Fruit fly (Drosophila melanogaster) whole organism, larva: Measurements from ENCODE around the gene run.
"Not testable (repeated sequence)": the region's sequence is repeated elsewhere in the genome, so short reads cannot be mapped to it uniquely, and the experiment has no call there.

ENCODE experiments used
- noc ChIP-seq: fragments of 200-800 bp; sonication (Bioruptor generic); optimal IDR thresholded peaks from 3 replicates; lab custom pipeline; 2019; ENCODE audit warnings: missing biosample characterization, mild to moderate bottlenecking, missing genetic modification characterization, moderate library complexity

Gene run

dm6 chrX:20690454-20690853, at the start of gene run:
TSS of gene run (plus strand) at chrX:20690670.
- TF ChIP-seq noc (tag; lab: Kevin White, UChicago), result no peak

- no peak for TF ChIP-seq noc (tag; lab: Kevin White, UChicago)
Measured at dm6 chrX:20643385-20643784, 47.1 kb upstream of the run start.

DNA sequence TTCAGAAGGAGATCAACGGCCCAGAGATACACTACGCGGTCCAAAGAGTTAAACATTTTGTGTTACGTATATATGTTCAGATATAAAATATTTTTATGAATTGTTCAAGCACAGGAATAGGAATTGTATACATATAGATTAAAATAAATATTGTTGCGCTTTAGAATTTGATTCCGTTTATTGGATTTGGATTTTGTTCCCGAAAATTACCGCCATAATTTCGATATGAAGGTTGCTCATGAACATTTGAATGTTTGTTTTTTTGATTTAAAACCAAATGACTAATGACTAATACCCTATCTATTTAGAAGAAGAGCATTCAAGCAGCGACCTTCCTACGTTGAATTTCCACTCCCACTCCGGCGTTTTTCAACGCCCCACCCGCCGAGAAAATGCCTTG, 46.5 kb upstream of the run start:
- no peak for TF ChIP-seq noc (tag; lab: Kevin White, UChicago)

DNA sequence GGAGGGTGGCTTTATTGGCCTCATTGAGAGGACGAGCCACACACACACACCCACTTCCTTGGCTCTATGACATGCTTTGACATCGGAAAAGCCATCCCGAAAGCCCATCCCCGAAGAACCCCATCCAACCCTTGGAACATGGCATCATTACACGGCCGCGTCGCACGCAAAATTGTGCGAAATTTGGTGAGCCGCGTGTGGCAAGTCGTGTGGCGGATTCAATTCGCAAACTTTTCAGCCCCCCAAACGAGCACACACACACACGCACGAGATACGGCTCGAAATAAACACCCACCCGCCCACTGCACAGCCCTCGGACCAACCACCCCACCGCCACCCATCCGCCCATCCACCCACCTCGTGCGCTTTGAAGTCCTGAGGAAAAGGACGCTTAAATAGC, 44.2 kb upstream of the run start:
- TF ChIP-seq noc (tag; lab: Kevin White, UChicago), result no peak

DNA sequence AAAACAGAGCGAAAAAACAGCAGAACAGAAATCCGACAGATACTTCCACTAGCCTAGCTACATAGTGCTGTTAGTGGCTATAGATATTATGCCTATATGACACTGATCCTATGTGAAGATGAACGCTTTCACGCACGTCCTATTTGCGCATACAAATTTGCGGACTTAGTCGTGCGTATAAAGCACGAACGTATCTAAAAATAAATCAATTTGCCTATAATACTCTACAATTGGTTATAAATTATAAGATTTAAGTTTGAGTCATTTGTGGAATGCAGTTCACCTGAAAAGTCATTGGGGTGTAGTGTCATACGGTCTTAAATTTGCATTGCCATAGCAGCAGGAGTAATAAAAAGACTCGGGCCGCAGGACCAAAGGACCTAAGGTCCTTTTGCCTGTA, 38.1 kb upstream of the run start:
- no peak for TF ChIP-seq noc (tag; lab: Kevin White, UChicago)

DNA sequence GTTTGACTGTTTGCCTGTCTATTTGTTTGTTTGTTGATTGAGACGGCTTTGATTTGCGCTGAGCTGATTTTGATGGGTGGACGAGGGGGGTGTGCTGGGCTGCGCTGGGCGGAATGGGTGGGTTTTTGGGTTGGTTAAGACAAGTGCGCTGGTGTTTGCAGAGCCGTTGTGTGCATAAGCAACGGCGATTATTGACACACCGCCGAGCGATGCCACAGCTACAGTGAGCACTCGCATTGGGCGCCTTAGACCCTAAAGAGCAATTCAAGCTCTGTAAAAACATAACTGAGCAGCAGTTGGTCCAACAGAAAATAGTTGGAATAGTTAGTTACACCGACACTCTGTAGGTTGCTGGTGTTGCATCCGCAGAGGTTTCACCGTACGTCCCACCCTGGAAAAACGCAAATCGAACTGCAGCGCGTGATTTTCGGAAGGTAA, 35.5 kb upstream of the run start:
- TF ChIP-seq noc (tag; lab: Kevin White, UChicago), result no peak

dm6 chrX:20656535-20657350, 33.7 kb upstream of the run start, which contains the start of gene Cyp6v1:
TSS of gene Cyp6v1 (plus strand) at chrX:20657122.
- peak; percentile 78 for TF ChIP-seq noc (tag; lab: Kevin White, UChicago)

DNA sequence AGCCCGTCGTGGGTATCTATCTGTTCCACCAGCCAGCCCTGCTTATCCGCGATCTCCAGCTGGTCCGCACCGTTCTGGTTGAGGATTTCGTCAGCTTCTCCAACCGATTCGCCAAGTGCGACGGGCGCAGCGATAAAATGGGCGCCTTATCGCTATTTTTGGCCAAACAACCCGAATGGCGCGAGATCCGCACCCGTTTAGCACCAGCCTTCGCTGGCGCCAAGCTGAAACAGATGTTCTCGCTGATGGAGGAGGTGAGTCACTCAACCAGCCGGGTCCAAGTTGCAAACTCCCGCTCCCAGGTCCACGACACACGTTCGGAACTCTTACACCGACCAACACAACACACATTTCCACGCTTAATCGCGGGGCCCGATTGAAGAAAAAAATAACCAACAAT, 31.8 kb upstream of the run start:
- no peak for TF ChIP-seq noc (tag; lab: Kevin White, UChicago)

dm6 chrX:20661612-20662228, 28.8 kb upstream of the run start, which contains the start of gene CG1835:
TSS of gene CG1835 (plus strand) at chrX:20661917.
- TF ChIP-seq noc (tag; lab: Kevin White, UChicago), result no peak

DNA sequence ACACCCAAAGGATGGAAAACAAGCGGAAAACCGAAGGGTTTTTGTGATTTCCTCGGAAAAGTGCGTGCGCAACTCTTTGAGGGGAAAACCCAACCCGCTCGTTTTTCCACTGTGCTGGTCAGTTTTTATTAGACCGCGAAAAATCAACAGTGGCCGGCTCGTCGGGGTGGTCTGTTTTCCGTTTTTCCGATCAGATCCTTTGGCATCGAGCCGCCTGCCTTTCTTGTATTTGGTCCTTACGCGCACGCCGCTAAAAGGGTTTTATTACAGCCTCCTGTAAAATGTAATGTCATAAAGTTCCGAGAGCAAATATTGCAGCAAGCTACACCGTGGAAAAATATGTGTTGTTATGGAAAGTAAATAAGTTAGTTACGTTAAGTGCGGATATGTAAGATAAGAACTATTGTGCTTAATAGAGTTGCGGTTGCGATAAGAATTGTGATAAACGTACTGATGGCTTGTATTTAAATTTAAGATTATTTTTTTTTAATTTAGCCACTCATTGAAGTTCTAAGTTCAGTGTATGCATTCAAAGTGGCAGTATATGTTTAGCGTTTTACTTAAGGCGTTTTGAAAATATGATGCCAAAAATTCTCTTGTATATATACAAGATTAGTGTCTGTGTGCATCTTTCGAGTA, 27.4 kb upstream of the run start:
- no peak for TF ChIP-seq noc (tag; lab: Kevin White, UChicago)

dm6 chrX:20666356-20666755, 24.1 kb upstream of the run start:
- TF ChIP-seq noc (tag; lab: Kevin White, UChicago), result no peak

DNA sequence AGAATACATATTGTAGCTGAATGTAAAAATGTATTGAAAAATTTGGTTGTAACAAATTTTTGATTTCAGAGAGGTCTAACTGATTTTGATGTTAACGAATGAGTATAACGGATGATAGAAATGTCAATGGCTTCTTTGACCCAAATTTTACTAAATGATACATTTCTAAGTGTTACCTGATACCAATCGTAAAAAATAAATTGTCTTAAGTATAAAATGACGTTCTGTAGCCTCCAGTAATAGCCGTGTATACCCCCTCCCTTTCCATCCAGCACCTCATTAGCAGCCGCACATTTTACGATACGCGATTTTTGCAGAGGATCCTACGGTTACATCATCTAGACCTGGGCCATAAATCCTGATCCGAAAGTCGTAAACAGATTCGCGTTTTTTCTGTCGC, 13.5 kb upstream of the run start, which contains the start of gene hydra:
TSS of gene hydra (minus strand) at position 101 of the 400 bp plus-strand sequence.
- not testable (repeated sequence) for TF ChIP-seq noc (tag; lab: Kevin White, UChicago)

DNA sequence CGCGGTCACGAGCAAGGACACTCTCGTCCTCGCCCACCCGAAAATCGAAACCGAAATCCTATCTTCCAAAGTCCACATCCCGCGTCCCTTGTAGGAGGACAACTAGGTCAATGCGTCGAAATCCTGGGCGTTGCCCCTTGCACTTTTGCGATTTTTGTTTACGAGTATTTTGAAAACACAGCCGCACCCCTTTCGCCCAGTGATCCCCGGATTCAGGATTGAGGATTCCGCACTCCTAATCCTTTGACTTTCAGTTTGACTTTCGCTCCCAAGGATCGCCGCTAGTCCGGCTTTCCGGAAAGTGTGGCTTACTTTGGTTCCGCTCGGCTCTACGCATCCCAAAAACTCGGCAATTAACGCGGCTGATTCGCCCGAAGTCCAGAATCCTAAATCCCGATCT, 10.1 kb upstream of the run start:
- no peak for TF ChIP-seq noc (tag; lab: Kevin White, UChicago)

- TF ChIP-seq noc (tag; lab: Kevin White, UChicago), result no peak
Measured at dm6 chrX:20687252-20687651, 3.2 kb upstream of the run start.

dm6 chrX:20689504-20689903, 966 bp upstream of the run start:
- no peak for TF ChIP-seq noc (tag; lab: Kevin White, UChicago)

DNA sequence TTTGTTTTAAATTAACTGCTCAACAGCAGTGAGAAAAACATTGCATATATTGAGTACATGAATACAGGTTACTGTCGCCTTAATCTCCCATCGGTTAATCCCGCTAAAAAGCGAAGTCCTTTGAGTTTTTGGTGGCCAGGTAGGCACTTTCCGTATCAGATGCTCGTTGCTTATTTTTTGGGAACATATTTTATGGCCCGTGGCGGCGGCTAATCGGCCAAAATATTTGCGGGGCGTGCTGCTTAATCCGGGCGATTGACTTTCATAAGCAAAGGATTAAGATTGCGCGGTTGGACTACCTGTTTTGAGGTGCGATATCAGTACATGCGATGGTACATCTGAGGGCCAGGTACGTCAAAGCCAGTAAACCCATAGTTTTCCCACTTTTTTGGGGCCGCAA, 743 bp downstream of the run start:
- TF ChIP-seq noc (tag; lab: Kevin White, UChicago), result no peak
